Worm (Caenorhabditis elegans) whole organism, L2 larva: ENCODE data around the gene swd-2.1.

Experiments
- C34F6.9 ChIP-seq: fragments of 150-350 bp; optimal IDR thresholded peaks from 2 replicates; lab custom pipeline; 2014; ENCODE audit warnings: missing biosample characterization, missing genetic modification characterization
- R02D3.7 ChIP-seq: fragments of 150-350 bp; optimal IDR thresholded peaks from 2 replicates; lab custom pipeline; 2014; ENCODE audit warnings: missing biosample characterization, missing genetic modification characterization
- ama-1 ChIP-seq: fragments of 150-350 bp; optimal IDR thresholded peaks from 2 replicates; lab custom pipeline; 2018; ENCODE audit warnings: inconsistent platforms
- blmp-1 ChIP-seq: sonication (generic microtip); optimal IDR thresholded peaks from 2 replicates; lab custom pipeline; 2017; ENCODE audit warnings: missing genetic modification characterization, mild to moderate bottlenecking, missing compliant biosample characterization, antibody characterized with exemption, moderate library complexity; ENCODE audit not compliant: insufficient read depth
- ceh-16 ChIP-seq: fragments of 150-350 bp; optimal IDR thresholded peaks from 2 replicates; lab custom pipeline; 2014; ENCODE audit warnings: missing biosample characterization, missing genetic modification characterization
- ceh-82 ChIP-seq: fragments of 150-350 bp; optimal IDR thresholded peaks from 2 replicates; lab custom pipeline; 2014; ENCODE audit warnings: missing biosample characterization, missing genetic modification characterization
- crh-2 ChIP-seq: sonication (generic microtip); optimal IDR thresholded peaks from 2 replicates; lab custom pipeline; 2017; ENCODE audit warnings: missing biosample characterization, missing genetic modification characterization
- dmd-4 ChIP-seq: sonication (generic microtip); optimal IDR thresholded peaks from 2 replicates; lab custom pipeline; 2017; ENCODE audit warnings: missing biosample characterization, missing genetic modification characterization
- egl-27 ChIP-seq: sonication (generic microtip); optimal IDR thresholded peaks from 3 replicates; lab custom pipeline; 2017; ENCODE audit warnings: missing biosample characterization, missing genetic modification reagents, missing genetic modification characterization
- lin-13 ChIP-seq: fragments of 150-350 bp; optimal IDR thresholded peaks from 2 replicates; lab custom pipeline; 2014; ENCODE audit warnings: missing biosample characterization, missing genetic modification reagents, missing genetic modification characterization
- lin-39 ChIP-seq: fragments of 150-350 bp; optimal IDR thresholded peaks from 2 replicates; lab custom pipeline; 2014; ENCODE audit warnings: missing biosample characterization, missing genetic modification reagents, missing genetic modification characterization
- lsy-2 ChIP-seq, 2 experiments: fragments of 150-350 bp in 1 of 2; sonication (generic microtip) in 1 of 2; optimal IDR thresholded peaks; 2 replicates each; lab custom pipeline; 2014 to 2017; ENCODE audit warnings: missing biosample characterization in 2 of 2, missing genetic modification characterization in 2 of 2
- mab-5 ChIP-seq: fragments of 150-350 bp; optimal IDR thresholded peaks from 2 replicates; lab custom pipeline; 2014; ENCODE audit warnings: missing biosample characterization, missing genetic modification characterization
- mbf-1 ChIP-seq: sonication (generic microtip); optimal IDR thresholded peaks from 2 replicates; lab custom pipeline; 2017; ENCODE audit warnings: missing biosample characterization, missing genetic modification characterization
- mdl-1 ChIP-seq, 2 experiments: fragments of 150-350 bp in 1 of 2; sonication (generic microtip) in 1 of 2; optimal IDR thresholded peaks; 2 replicates each; lab custom pipeline; 2017; ENCODE audit warnings: missing biosample characterization in 2 of 2, missing genetic modification characterization in 2 of 2
- nhr-10 ChIP-seq: sonication (generic microtip); optimal IDR thresholded peaks from 2 replicates; lab custom pipeline; 2017; ENCODE audit warnings: missing biosample characterization, missing genetic modification characterization
- nhr-12 ChIP-seq: fragments of 150-350 bp; optimal IDR thresholded peaks from 2 replicates; lab custom pipeline; 2014; ENCODE audit warnings: missing biosample characterization, missing genetic modification characterization
- nhr-129 ChIP-seq: fragments of 150-350 bp; optimal IDR thresholded peaks from 2 replicates; lab custom pipeline; 2014; ENCODE audit warnings: missing biosample characterization, missing genetic modification characterization
- nhr-237 ChIP-seq: fragments of 150-350 bp; optimal IDR thresholded peaks from 2 replicates; lab custom pipeline; 2014; ENCODE audit warnings: missing biosample characterization, missing genetic modification characterization
- sem-4 ChIP-seq: fragments of 150-350 bp; optimal IDR thresholded peaks from 2 replicates; lab custom pipeline; 2014; ENCODE audit warnings: missing biosample characterization, missing genetic modification reagents, missing genetic modification characterization
- skn-1 ChIP-seq: sonication (generic microtip); optimal IDR thresholded peaks from 2 replicates; lab custom pipeline; 2017; ENCODE audit warnings: missing biosample characterization, missing genetic modification characterization
- sma-9 ChIP-seq, 2 experiments: fragments of 150-350 bp in 1 of 2; sonication (generic microtip) in 1 of 2; optimal IDR thresholded peaks; 2 replicates each; lab custom pipeline; 2014 to 2016; ENCODE audit warnings: missing genetic modification characterization in 2 of 2, mild to moderate bottlenecking in 1 of 2, missing biosample characterization in 1 of 2, missing compliant biosample characterization in 1 of 2, missing genetic modification reagents in 1 of 2, moderate library complexity in 1 of 2
- snpc-4 ChIP-seq: fragments of 150-350 bp; optimal IDR thresholded peaks from 2 replicates; lab custom pipeline; 2014; ENCODE audit warnings: missing biosample characterization, missing genetic modification characterization
- unc-55 ChIP-seq: fragments of 150-350 bp; sonication (generic microtip); optimal IDR thresholded peaks from 3 replicates; lab custom pipeline; 2014; ENCODE audit warnings: missing biosample characterization, missing genetic modification reagents, missing genetic modification characterization
- unc-62 ChIP-seq: fragments of 150-350 bp; optimal IDR thresholded peaks from 2 replicates; lab custom pipeline; 2014; ENCODE audit warnings: missing biosample characterization, missing genetic modification reagents, missing genetic modification characterization
- zag-1 ChIP-seq: fragments of 150-350 bp; optimal IDR thresholded peaks from 2 replicates; lab custom pipeline; 2014; ENCODE audit warnings: missing biosample characterization, missing genetic modification characterization
- ztf-1 ChIP-seq: fragments of 200-800 bp; sonication (Bioruptor generic); conservative IDR thresholded peaks from 2 replicates; pipeline ENCODE4 v1.3.6; 2022; ENCODE audit warnings: missing genetic modification characterization, missing compliant biosample characterization
- ztf-4 ChIP-seq: fragments of 150-350 bp; optimal IDR thresholded peaks from 2 replicates; lab custom pipeline; 2014; ENCODE audit warnings: missing biosample characterization, missing genetic modification characterization

Gene swd-2.1

DNA sequence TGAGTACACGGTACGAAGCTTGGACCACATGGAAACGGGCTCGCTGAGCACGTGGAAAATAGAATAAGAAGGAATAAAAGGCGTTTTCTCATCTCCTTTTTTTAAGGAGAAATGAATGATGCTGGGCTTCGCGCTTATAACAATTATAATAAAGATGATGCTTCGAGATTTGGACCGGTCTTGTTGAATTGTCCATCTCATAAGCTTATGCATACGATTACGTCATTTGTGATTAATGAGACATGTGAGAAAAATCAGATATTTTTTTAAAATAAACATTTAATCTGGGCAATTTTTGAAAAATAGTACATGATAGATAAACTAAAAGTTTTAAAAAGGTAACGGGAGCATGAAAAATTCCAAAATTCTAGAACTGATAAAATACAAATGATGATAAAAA is 18.6 kb upstream of the swd-2.1 start, which contains the start of gene C46A5.4:
C46A5.4 (minus strand) TSS at position 101 of the 400 bp plus-strand sequence.
- TF ChIP-seq lin-39 (tag; lab: Kevin White, UChicago) (no peak), mab-5 (tag; lab: Kevin White, UChicago) (no peak)

DNA sequence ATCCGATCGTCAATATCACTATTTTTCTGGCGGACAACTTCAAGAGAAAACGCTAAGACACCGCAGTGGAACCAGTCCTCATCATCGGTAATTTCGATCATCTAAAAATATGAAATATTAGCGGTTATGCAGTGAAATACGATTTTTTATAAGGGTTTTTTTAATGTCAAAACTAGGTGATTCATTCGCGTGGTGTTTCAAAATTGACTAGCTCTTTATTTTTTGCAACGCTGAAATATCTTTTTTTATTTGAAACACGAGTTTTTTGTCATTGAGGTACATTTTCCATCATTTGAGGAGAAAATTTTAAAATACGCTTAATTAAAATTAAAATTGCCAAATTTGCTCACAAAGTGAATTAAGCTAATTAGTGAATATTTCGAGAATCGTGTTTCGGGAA is 16.3 kb upstream of the swd-2.1 start, which contains the start of gene dsb-3:
dsb-3 (minus strand) TSS at position 101 of the 400 bp plus-strand sequence.
- TF ChIP-seq blmp-1 (tag; lab: Kevin White, UChicago) (no peak), ceh-16 (tag; lab: Kevin White, UChicago) (no peak), snpc-4 (tag; lab: Kevin White, UChicago) (no peak), dmd-4 (tag; lab: Kevin White, UChicago) (no peak), unc-62 (GFP tag; lab: Kevin White, UChicago) (no peak), ceh-82 (no peak)
- TF ChIP-seq, all 48 proteins: peak for 0

DNA sequence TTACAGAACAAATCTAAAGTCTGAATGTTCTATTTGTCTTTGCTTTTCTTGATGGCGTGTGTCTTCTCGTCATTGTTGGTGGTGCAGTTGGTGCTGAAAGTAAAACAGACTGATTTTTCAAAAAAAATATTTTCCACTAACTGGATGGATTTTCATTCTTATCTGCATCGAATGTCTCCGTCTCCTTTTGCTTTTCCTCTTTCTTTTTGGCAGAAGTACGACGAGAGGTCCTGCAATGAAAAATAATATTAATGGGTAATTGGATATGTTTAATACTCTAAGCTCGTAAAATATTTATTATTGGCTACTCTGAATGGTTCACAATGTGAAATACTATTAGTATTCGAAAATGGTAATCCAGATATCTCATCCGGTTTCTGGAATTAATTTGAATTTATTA is 15.7 kb upstream of the swd-2.1 start, which contains the start of gene del-7:
del-7 (plus strand) TSS at position 301 of the 400 bp plus-strand sequence.
- TF ChIP-seq ceh-82 (no peak), C34F6.9 (tag; lab: Kevin White, UChicago) (no peak)
- TF ChIP-seq, all 48 proteins: peak for 0

DNA sequence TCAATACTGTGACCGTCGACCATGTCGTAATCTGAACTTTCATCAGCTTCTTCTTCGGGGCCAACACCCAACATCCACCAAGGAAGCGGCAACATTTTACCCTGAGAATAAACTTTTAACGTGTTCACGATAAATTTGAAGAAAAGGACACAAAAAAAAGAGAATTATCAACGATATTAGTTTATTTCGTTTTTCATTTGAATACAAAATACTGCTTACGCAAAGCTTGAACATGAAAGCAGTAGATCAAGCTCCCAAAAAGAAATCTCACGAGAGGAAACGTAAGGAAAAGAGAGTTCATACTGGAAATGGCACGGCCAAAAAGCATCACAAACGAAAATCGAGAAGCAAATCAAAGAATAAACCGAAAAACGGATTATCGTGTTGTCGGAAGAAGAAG is 12.1 kb upstream of the swd-2.1 start, which contains the start of the genes C46A5.6 and C46A5.1:
C46A5.6 (minus strand) TSS at position 101 of the 400 bp plus-strand sequence.
C46A5.1 (plus strand) TSS at position 184 of the 400 bp plus-strand sequence.
- TF ChIP-seq nhr-129 (no peak), sma-9 (GFP tag; optimal IDR thresholded peaks at IDR 0.05; lab: Kevin White, UChicago) (no peak), sma-9 (tag; optimal IDR thresholded peaks at IDR 0.05; lab: Kevin White, UChicago) (no peak)

DNA sequence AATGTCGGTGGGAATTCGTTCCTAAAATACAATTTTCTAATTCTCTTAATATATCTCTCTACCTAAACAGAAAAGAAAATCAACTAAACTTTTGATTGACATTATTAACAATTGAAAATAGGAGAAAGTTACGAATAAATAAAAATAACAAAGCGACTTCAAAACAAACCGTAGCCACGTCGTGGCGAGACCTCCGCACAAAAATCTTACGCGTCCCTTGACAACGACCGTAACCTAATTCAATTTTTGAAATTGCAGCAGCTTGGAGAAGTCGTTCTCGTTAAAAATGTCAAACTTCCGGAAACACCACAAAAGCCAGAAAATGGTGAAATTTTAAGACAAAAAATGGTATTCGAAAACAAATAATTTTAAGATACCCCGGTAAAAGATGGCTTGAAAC is 11.5 kb upstream of the swd-2.1 start:
- TF ChIP-seq lin-13 (no peak), C34F6.9 (tag; lab: Kevin White, UChicago) (no peak), zag-1 (tag; lab: Kevin White, UChicago) (no peak), ama-1 (no peak), dmd-4 (tag; lab: Kevin White, UChicago) (no peak), nhr-12 (tag; lab: Kevin White, UChicago) (no peak), mdl-1 (tag; optimal IDR thresholded peaks at IDR 0.05; lab: Kevin White, UChicago) (no peak), blmp-1 (tag; lab: Kevin White, UChicago) (no peak), nhr-237 (tag; lab: Kevin White, UChicago) (no peak), skn-1 (tag; lab: Kevin White, UChicago) (no peak), ztf-1 (GFP tag; lab: Robert Waterston, UW) (no peak), mbf-1 (no peak), lsy-2 (tag; optimal IDR thresholded peaks at IDR 0.05; lab: Kevin White, UChicago) (no peak), sem-4 (tag; lab: Kevin White, UChicago) (no peak)
- TF ChIP-seq, all 48 proteins: peak for 0

DNA sequence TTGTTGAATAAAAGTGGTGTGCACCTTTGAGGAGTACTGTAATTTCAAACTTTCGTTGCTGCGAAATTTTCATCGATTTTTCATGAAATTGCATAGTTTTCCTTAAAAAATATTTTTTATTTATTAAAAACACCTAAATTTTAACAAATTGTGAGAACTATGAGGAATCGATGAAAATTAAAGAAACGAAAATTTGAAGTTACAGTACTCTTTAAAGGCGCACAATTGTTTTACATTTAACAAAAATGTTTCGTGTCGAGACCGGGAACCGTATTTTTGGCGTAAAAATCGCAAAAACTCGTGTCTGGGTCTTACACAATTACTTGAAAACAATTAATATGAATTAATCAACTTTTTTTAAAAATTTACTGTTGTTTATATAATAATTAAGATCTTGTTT is 5.7 kb upstream of the swd-2.1 start, which contains the start of gene rdl-1:
rdl-1 (minus strand) TSS at position 101 of the 400 bp plus-strand sequence.
- TF ChIP-seq R02D3.7 (no peak), lin-13 (no peak), nhr-129 (no peak), ama-1 (no peak)

DNA sequence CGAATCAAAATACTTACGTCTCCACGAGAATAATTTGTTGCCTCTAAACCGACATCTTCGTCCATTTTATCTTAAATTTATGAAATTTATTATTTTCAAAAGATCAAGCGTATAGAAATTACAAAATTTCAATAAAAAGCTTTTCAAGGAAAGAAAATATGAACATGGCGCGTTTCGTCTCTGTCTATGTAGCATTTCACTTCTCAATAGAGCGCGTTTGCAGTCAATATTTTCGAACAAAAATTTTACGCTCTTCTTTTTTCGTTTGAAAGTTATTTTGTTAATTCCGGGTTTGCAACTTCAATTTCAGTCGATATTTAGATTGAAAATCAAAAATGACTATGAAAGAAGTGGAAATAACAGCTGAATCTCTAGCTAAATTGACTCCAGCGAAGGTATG is 1.6 kb upstream of the swd-2.1 start, which contains the start of the genes hcf-1 and swd-2.2:
hcf-1 (minus strand) TSS at position 70 of the 400 bp plus-strand sequence.
swd-2.2 (plus strand) TSS at position 206 of the 400 bp plus-strand sequence.
- TF ChIP-seq C34F6.9 (tag; lab: Kevin White, UChicago): peak; percentile 73
- TF ChIP-seq ztf-4 (tag; lab: Kevin White, UChicago): no peak
- TF ChIP-seq nhr-129: peak; percentile 4
- TF ChIP-seq mab-5 (tag; lab: Kevin White, UChicago): no peak
- TF ChIP-seq egl-27: no peak
- TF ChIP-seq crh-2 (tag; lab: Kevin White, UChicago): peak; percentile 17
- peak; percentile 67 for TF ChIP-seq unc-55 (GFP tag; lab: Kevin White, UChicago)
- peak in 1 of 2 experiments; percentile 63 for TF ChIP-seq lsy-2 (tag; optimal IDR thresholded peaks at IDR 0.05; lab: Kevin White, UChicago)
- TF ChIP-seq nhr-10 (tag; lab: Kevin White, UChicago): no peak
